Fruit fly (Drosophila melanogaster): ENCODE results near the gene BBS8.

BBS8 gene

dm6 chr2L:435311-435806, 12.7 kb downstream of the BBS8 start (continued):
- TF ChIP-seq mirr (GFP tag; optimal IDR thresholded peaks at IDR 0.05) (no peak), YL-1 (GFP tag; optimal IDR thresholded peaks at IDR 0.05) (no peak), bcd (GFP tag; optimal IDR thresholded peaks at IDR 0.05) (no peak), Sin3A (optimal IDR thresholded peaks at IDR 0.05) (no peak), Lpt (GFP tag; optimal IDR thresholded peaks at IDR 0.05) (no peak), Dref (GFP tag; IDR thresholded peaks at IDR 0.05) (no peak), Myb (GFP tag; optimal IDR thresholded peaks at IDR 0.05) (no peak), NK7.1 (GFP tag; optimal IDR thresholded peaks at IDR 0.05) (no peak), CG6654 (GFP tag; optimal IDR thresholded peaks at IDR 0.05) (no peak), br (optimal IDR thresholded peaks at IDR 0.05) (no peak), ERR (GFP tag; optimal IDR thresholded peaks at IDR 0.05) (no peak), CG13287 (GFP tag; IDR thresholded peaks at IDR 0.05; ENCODE audit: partially characterized antibody) (no peak), unc-4 (GFP tag; IDR thresholded peaks at IDR 0.05; ENCODE audit: partially characterized antibody) (no peak), Ssrp (tag; optimal IDR thresholded peaks at IDR 0.05) (peak; percentile 45), Jarid2 (GFP tag; optimal IDR thresholded peaks at IDR 0.05) (no peak), CG3281 (GFP tag; optimal IDR thresholded peaks at IDR 0.05) (no peak), E2f2 (GFP tag; IDR thresholded peaks at IDR 0.05) (0 out of 2 replicates have a peak, but pooled peaks have one; percentile 16), CG4617 (GFP tag; optimal IDR thresholded peaks at IDR 0.05; ENCODE audit: borderline replicate concordance) (no peak), Drgx (GFP tag; IDR thresholded peaks at IDR 0.05) (peak; percentile 88), emc (GFP tag; optimal IDR thresholded peaks at IDR 0.05) (no peak), Vsx1 (GFP tag; optimal IDR thresholded peaks at IDR 0.05) (no peak), CG2889 (GFP tag; IDR thresholded peaks at IDR 0.05) (no peak), trh (GFP tag; optimal IDR thresholded peaks at IDR 0.05) (no peak), CG3847 (GFP tag; IDR thresholded peaks at IDR 0.05) (no peak), Awh (GFP tag; IDR thresholded peaks at IDR 0.05) (no peak), CG13424 (tag; optimal IDR thresholded peaks at IDR 0.05) (peak; percentile 34), Adf1 (GFP tag; IDR thresholded peaks at IDR 0.05) (no peak), CG2129 (GFP tag; IDR thresholded peaks at IDR 0.05; ENCODE audit: partially characterized antibody) (no peak), CG8089 (GFP tag; optimal IDR thresholded peaks at IDR 0.05) (no peak), Atf-2 (GFP tag; optimal IDR thresholded peaks at IDR 0.05) (no peak), CG7271 (tag; optimal IDR thresholded peaks at IDR 0.05) (no peak), CG32532 (GFP tag; IDR thresholded peaks at IDR 0.05) (no peak), CG30431 (GFP tag; optimal IDR thresholded peaks at IDR 0.05) (no peak), CG33213 (GFP tag; optimal IDR thresholded peaks at IDR 0.05) (no peak), Doc2 (GFP tag; IDR thresholded peaks at IDR 0.05) (no peak), wdn (GFP tag; IDR thresholded peaks at IDR 0.05) (no peak), Dip2 (GFP tag; IDR thresholded peaks at IDR 0.05) (no peak), CG14667 (GFP tag; IDR thresholded peaks at IDR 0.05) (no peak), CG1832 (GFP tag; optimal IDR thresholded peaks at IDR 0.05) (no peak), Xrp1 (GFP tag; IDR thresholded peaks at IDR 0.05) (peak; percentile 36; the same call in 1 of the 2 replicates), caup (GFP tag; optimal IDR thresholded peaks at IDR 0.05; ENCODE audit: severe bottlenecking) (no peak), corto (GFP tag; optimal IDR thresholded peaks at IDR 0.05) (no peak), Lim3 (GFP tag; IDR thresholded peaks at IDR 0.05) (no peak), TFAM (GFP tag; optimal IDR thresholded peaks at IDR 0.05) (no peak), CG2678 (tag; optimal IDR thresholded peaks at IDR 0.05) (peak; percentile 42), CG14441 (GFP tag; IDR thresholded peaks at IDR 0.05) (no peak), CG8924 (tag; optimal IDR thresholded peaks at IDR 0.05) (no peak), Meics (GFP tag; optimal IDR thresholded peaks at IDR 0.05) (no peak), CG31441 (GFP tag; IDR thresholded peaks at IDR 0.05) (peak; percentile 62), Eip74EF (GFP tag; optimal IDR thresholded peaks at IDR 0.05) (peak in 1 of 2 experiments; percentile 16), CG32772 (GFP tag; IDR thresholded peaks at IDR 0.05) (no peak), mam (GFP tag; optimal IDR thresholded peaks at IDR 0.05) (no peak)
